Worm (Caenorhabditis elegans): ENCODE results near the gene gcy-32.

Gene gcy-32

ce11 chrV:13926398-13926797, 11.1 kb upstream of the gcy-32 start, which contains the start of gene srxa-12:
srxa-12 (plus strand) TSS chrV:13926698.
- TF ChIP-seq lin-32 (GFP tag; optimal IDR thresholded peaks at IDR 0.05) (no peak), sptf-1 (tag; optimal IDR thresholded peaks at IDR 0.05) (no peak), mep-1 (tag; optimal IDR thresholded peaks at IDR 0.05) (no peak), elt-3 (tag; optimal IDR thresholded peaks at IDR 0.05) (no peak), ham-2 (GFP tag; optimal IDR thresholded peaks at IDR 0.05) (no peak), tbx-8 (GFP tag; optimal IDR thresholded peaks at IDR 0.05) (no peak), ztf-11 (tag; optimal IDR thresholded peaks at IDR 0.05) (no peak), zip-8 (tag; optimal IDR thresholded peaks at IDR 0.05) (no peak), nhr-76 (tag; optimal IDR thresholded peaks at IDR 0.05) (no peak), drap-1 (GFP tag; optimal IDR thresholded peaks at IDR 0.05) (no peak), snpc-4 (tag; optimal IDR thresholded peaks at IDR 0.05) (no peak), flh-1 (GFP tag; optimal IDR thresholded peaks at IDR 0.05) (no peak), ceh-83 (GFP tag; optimal IDR thresholded peaks at IDR 0.05) (no peak), sem-2 (GFP tag; optimal IDR thresholded peaks at IDR 0.05) (no peak), nhr-12 (tag; optimal IDR thresholded peaks at IDR 0.05) (no peak), hlh-1 (tag; optimal IDR thresholded peaks at IDR 0.05) (no peak), mab-5 (tag; optimal IDR thresholded peaks at IDR 0.05) (no peak), nhr-28 (tag; optimal IDR thresholded peaks at IDR 0.05) (no peak), ceh-39 (tag; optimal IDR thresholded peaks at IDR 0.05) (no peak)

ce11 chrV:13923851-13924250, 8.6 kb upstream of the gcy-32 start, which contains the start of gene srxa-11:
srxa-11 (plus strand) TSS chrV:13924151.
- TF ChIP-seq unc-120 (tag; optimal IDR thresholded peaks at IDR 0.05; ENCODE audit: poor library complexity, severe bottlenecking) (no peak), unc-62 (GFP tag; optimal IDR thresholded peaks at IDR 0.05) (no peak), ceh-83 (GFP tag; optimal IDR thresholded peaks at IDR 0.05) (no peak), drap-1 (GFP tag; optimal IDR thresholded peaks at IDR 0.05) (no peak), ztf-11 (tag; optimal IDR thresholded peaks at IDR 0.05) (no peak), bed-3 (GFP tag; optimal IDR thresholded peaks at IDR 0.05) (no peak), ceh-43 (GFP tag; optimal IDR thresholded peaks at IDR 0.05) (no peak), pha-4 (tag; optimal IDR thresholded peaks at IDR 0.05) (no peak), sem-2 (GFP tag; optimal IDR thresholded peaks at IDR 0.05) (no peak), flh-1 (GFP tag; optimal IDR thresholded peaks at IDR 0.05) (no peak), nhr-76 (tag; optimal IDR thresholded peaks at IDR 0.05) (no peak), hlh-1 (tag; optimal IDR thresholded peaks at IDR 0.05) (no peak), mls-2 (tag; optimal IDR thresholded peaks at IDR 0.05) (no peak), zip-8 (tag; optimal IDR thresholded peaks at IDR 0.05) (no peak), tbx-8 (GFP tag; optimal IDR thresholded peaks at IDR 0.05) (no peak), nhr-28 (tag; optimal IDR thresholded peaks at IDR 0.05) (no peak), elt-1 (tag; optimal IDR thresholded peaks at IDR 0.05; ENCODE audit: borderline replicate concordance, insufficient read depth) (no peak), elt-3 (tag; optimal IDR thresholded peaks at IDR 0.05) (no peak), sptf-1 (tag; optimal IDR thresholded peaks at IDR 0.05) (no peak)

ce11 chrV:13920730-13921129, 5.4 kb upstream of the gcy-32 start, which contains the start of gene srx-42:
srx-42 (plus strand) TSS chrV:13921030.
- TF ChIP-seq lin-32 (GFP tag; optimal IDR thresholded peaks at IDR 0.05): no peak
- no peak for TF ChIP-seq unc-39 (tag; optimal IDR thresholded peaks at IDR 0.05)
- no peak for TF ChIP-seq ham-2 (GFP tag; optimal IDR thresholded peaks at IDR 0.05)
- no peak for TF ChIP-seq unc-62 (GFP tag; optimal IDR thresholded peaks at IDR 0.05)
- TF ChIP-seq sptf-1 (tag; optimal IDR thresholded peaks at IDR 0.05): no peak
- TF ChIP-seq unc-120 (tag; optimal IDR thresholded peaks at IDR 0.05; ENCODE audit: poor library complexity, severe bottlenecking): no peak
- TF ChIP-seq ceh-43 (GFP tag; optimal IDR thresholded peaks at IDR 0.05): no peak
- no peak for TF ChIP-seq blmp-1 (tag; optimal IDR thresholded peaks at IDR 0.05)
- no peak for TF ChIP-seq cnd-1 (tag; optimal IDR thresholded peaks at IDR 0.05)
- no peak for TF ChIP-seq sem-2 (GFP tag; optimal IDR thresholded peaks at IDR 0.05)

- TF ChIP-seq ham-2 (GFP tag; optimal IDR thresholded peaks at IDR 0.05) (no peak), elt-1 (tag; optimal IDR thresholded peaks at IDR 0.05; ENCODE audit: borderline replicate concordance, insufficient read depth) (no peak), ceh-39 (tag; optimal IDR thresholded peaks at IDR 0.05) (no peak), ztf-11 (tag; optimal IDR thresholded peaks at IDR 0.05) (no peak), pha-4 (tag; optimal IDR thresholded peaks at IDR 0.05) (no peak), bed-3 (GFP tag; optimal IDR thresholded peaks at IDR 0.05) (no peak), ceh-83 (GFP tag; optimal IDR thresholded peaks at IDR 0.05) (no peak), unc-39 (tag; optimal IDR thresholded peaks at IDR 0.05) (no peak), lin-32 (GFP tag; optimal IDR thresholded peaks at IDR 0.05) (no peak), blmp-1 (tag; optimal IDR thresholded peaks at IDR 0.05) (no peak), unc-120 (tag; optimal IDR thresholded peaks at IDR 0.05; ENCODE audit: poor library complexity, severe bottlenecking) (no peak), unc-62 (GFP tag; optimal IDR thresholded peaks at IDR 0.05) (no peak), hlh-1 (tag; optimal IDR thresholded peaks at IDR 0.05) (no peak)
These were observed 3.1 kb upstream of the gcy-32 start, which contains the start of gene str-250 for ce11 chrV:13918341-13918740. str-250 (plus strand) TSS chrV:13918641.

- TF ChIP-seq ceh-43 (GFP tag; optimal IDR thresholded peaks at IDR 0.05) (no peak), nhr-28 (tag; optimal IDR thresholded peaks at IDR 0.05) (no peak), snpc-4 (tag; optimal IDR thresholded peaks at IDR 0.05) (no peak), pha-4 (tag; optimal IDR thresholded peaks at IDR 0.05) (no peak), zip-8 (tag; optimal IDR thresholded peaks at IDR 0.05) (no peak), ham-2 (GFP tag; optimal IDR thresholded peaks at IDR 0.05) (no peak), flh-1 (GFP tag; optimal IDR thresholded peaks at IDR 0.05) (no peak), elt-3 (tag; optimal IDR thresholded peaks at IDR 0.05) (no peak), nhr-12 (tag; optimal IDR thresholded peaks at IDR 0.05) (no peak), nhr-2 (tag; optimal IDR thresholded peaks at IDR 0.05) (no peak), bed-3 (GFP tag; optimal IDR thresholded peaks at IDR 0.05) (no peak), hlh-1 (tag; optimal IDR thresholded peaks at IDR 0.05) (no peak)
These were observed 906 bp upstream of the gcy-32 start, which contains the start of gene str-252 for ce11 chrV:13916196-13916595. str-252 (plus strand) TSS chrV:13916496.
